Fruit fly (Drosophila melanogaster) S2 (cell line): ENCODE results near the gene Dus1.

ENCODE experiments used
- CG8478 ChIP-seq: fragments of >200 bp; optimal IDR thresholded peaks from 2 replicates; lab custom pipeline; 2018
- CTCF ChIP-seq, 2 experiments: fragments of >200 bp; optimal IDR thresholded peaks; 2 replicates each; lab custom pipeline; 2018

DNA sequence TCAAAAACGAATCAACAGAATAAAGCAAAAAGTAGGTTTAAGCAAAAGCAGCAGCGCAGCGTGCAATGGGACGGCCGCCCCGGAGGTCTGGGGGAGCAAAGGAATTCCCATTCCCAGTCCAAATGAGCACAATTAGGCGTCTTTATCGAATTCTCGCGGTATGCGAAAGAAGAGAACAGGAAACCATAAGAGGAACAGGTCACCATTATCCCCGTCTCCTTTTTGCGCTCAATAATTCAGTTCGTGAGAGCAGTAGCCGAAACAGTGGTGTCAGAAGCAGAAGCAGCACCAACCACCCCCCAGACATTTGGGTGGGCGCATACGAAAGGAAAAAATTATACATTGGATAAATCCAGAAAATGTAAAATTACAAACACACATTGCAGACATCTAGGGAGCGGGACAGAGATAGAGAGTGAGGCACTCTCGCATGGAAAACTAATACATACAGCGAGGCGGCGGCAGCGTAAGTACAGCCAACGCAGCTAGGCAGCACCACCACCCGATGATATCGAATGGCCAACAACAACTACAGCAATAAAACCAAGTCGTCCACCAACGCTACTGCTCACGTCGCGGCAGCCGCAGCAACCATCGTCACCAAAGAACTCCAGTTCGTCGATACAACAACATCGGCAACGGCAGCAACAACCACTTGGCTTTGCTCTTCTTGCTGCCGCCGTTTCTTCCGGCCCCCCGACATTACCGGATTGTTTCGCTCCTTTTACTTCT lies 47.5 kb downstream of the Dus1 start:
- TF ChIP-seq CG8478 (lab: Kevin White, UChicago) (no peak), CTCF (optimal IDR thresholded peaks at IDR 0.05; lab: Kevin White, UChicago) (no peak)
